Fruit fly (Drosophila melanogaster): ENCODE data around the gene Tg.

DNA sequence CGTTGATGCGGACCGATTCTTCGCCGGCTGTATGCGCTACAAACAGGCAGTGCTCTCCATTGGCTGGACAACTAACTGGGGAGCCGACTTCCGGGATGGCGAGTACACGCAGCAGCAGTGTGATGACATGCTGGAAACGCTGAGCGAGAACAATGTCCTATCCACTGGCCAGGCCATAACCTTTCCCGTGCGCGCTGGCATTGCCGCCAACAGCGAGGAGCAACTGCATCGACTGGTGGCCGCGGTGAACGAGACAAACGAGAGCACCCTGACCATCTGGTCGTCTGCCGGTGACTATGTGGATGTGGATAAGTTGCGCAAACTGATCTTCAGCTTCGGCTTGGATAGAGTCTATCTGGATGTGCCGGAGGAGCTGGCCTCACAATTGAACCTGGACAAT, 25.0 kb upstream of the Tg start:
- TF ChIP-seq CTCF (optimal IDR thresholded peaks at IDR 0.05) (no peak), CG8478 (optimal IDR thresholded peaks at IDR 0.05) (no peak)

All from S2 (cell line).